Worm (Caenorhabditis elegans): Measurements from ENCODE around the gene F53F4.7.

DNA sequence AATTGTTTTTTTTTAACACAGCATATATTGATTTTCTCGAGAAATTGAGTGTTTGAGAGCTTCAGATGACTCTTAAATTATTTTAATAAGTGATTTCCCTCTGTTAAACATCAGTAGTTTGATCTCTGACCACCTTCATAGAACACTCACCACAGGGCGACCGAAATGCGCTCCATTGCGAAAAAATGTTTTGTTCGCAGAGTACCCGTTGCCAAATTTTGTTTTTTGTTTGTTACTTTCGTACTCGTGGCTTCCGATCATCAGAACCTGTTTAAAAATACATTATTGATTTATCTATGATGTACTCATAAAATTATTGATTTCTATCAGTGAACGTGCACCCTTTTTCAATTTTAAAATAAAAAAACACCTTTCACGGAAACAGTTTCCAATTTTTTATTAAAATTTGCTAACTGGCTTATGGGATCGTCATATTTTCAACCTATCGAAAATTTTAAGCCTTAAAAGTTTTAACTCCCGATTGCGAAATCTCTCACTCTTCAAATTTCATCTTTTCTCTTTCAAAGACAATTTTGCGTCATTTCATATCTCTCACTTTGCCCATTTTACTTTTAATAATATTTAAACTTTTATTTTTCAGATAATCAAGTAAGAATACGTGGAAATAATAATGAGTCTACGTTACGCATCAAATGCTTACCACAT lies 47.0 kb upstream of the F53F4.7 start, which contains the start of gene letm-1:
- TF ChIP-seq lir-3 (tag; optimal IDR thresholded peaks at IDR 0.05; ENCODE audit: poor library complexity) (no peak), unc-98 (GFP tag; IDR thresholded peaks at IDR 0.05) (no peak), rnt-1 (tag; optimal IDR thresholded peaks at IDR 0.05) (no peak), elt-3 (tag; optimal IDR thresholded peaks at IDR 0.05) (peak in 1 of 6 experiments; percentile 12), nhr-90 (tag; optimal IDR thresholded peaks at IDR 0.05; ENCODE audit: poor library complexity) (no peak), sox-4 (tag; optimal IDR thresholded peaks at IDR 0.05) (no peak), vab-15 (tag; optimal IDR thresholded peaks at IDR 0.05) (no peak), efl-1 (optimal IDR thresholded peaks at IDR 0.05) (no peak), efl-1 (GFP tag; optimal IDR thresholded peaks at IDR 0.05 in 1 of 2) (no peak), blmp-1 (tag; optimal IDR thresholded peaks at IDR 0.05) (peak; percentile 17), grh-1 (GFP tag; IDR thresholded peaks at IDR 0.05) (no peak), nhr-20 (tag; optimal IDR thresholded peaks at IDR 0.05) (peak; percentile 52)

All from whole organism, L1 larva.